Fruit fly (Drosophila melanogaster) whole organism, pupa: ENCODE data around the gene Qsox3.

Experiments used
- CG13204 ChIP-seq: fragments of 200-800 bp; sonication (Bioruptor generic); optimal IDR thresholded peaks from 2 replicates; lab custom pipeline; 2018; ENCODE audit warnings: missing biosample characterization, mild to moderate bottlenecking, missing genetic modification characterization, moderate library complexity
- CG17806 ChIP-seq: fragments of 200-800 bp; sonication (Bioruptor generic); optimal IDR thresholded peaks from 2 replicates; lab custom pipeline; 2018; ENCODE audit warnings: missing biosample characterization, mild to moderate bottlenecking, missing genetic modification characterization, moderate library complexity
- CG4496 ChIP-seq: fragments of 200-800 bp; sonication (Bioruptor generic); IDR thresholded peaks from 3 replicates; pipeline ENCODE4 v1.3.6; 2022; ENCODE audit warnings: missing biosample characterization, missing genetic modification characterization
- CG8159 ChIP-seq: fragments of 200-800 bp; sonication (Bioruptor generic); optimal IDR thresholded peaks from 3 replicates; lab custom pipeline; 2018; ENCODE audit warnings: missing biosample characterization, mild to moderate bottlenecking, missing genetic modification characterization, moderate library complexity
- CG9948 ChIP-seq: fragments of 200-800 bp; sonication (Bioruptor generic); optimal IDR thresholded peaks from 2 replicates; lab custom pipeline; 2018; ENCODE audit warnings: missing biosample characterization, mild to moderate bottlenecking, missing genetic modification characterization, moderate library complexity
- D1 ChIP-seq: fragments of 200-800 bp; sonication (Bioruptor generic); optimal IDR thresholded peaks from 2 replicates; lab custom pipeline; 2018; ENCODE audit warnings: missing biosample characterization, mild to moderate bottlenecking, missing genetic modification characterization, moderate library complexity
- EcR ChIP-seq: fragments of 200-800 bp; sonication (Bioruptor generic); optimal IDR thresholded peaks from 3 replicates; lab custom pipeline; 2019; ENCODE audit warnings: missing biosample characterization, missing genetic modification characterization, mild to moderate bottlenecking, moderate library complexity, missing genetic modification reagents
- Pif1A ChIP-seq: fragments of 200-800 bp; sonication (Bioruptor generic); optimal IDR thresholded peaks from 3 replicates; lab custom pipeline; 2016; ENCODE audit warnings: missing biosample characterization, missing genetic modification characterization
- Pif1B ChIP-seq: fragments of 200-800 bp; sonication (Bioruptor generic); optimal IDR thresholded peaks from 3 replicates; lab custom pipeline; 2016; ENCODE audit warnings: missing biosample characterization, missing genetic modification characterization
- fd96Ca ChIP-seq: fragments of 200-800 bp; sonication (Bioruptor generic); IDR thresholded peaks from 3 replicates; pipeline ENCODE4 v1.3.6; 2022; ENCODE audit warnings: missing biosample characterization, missing genetic modification characterization

- no peak for TF ChIP-seq CG9948 (tag; lab: Kevin White, UChicago)
- no peak for TF ChIP-seq CG17806 (tag; lab: Kevin White, UChicago)
- no peak for TF ChIP-seq Pif1A (GFP tag; lab: Kevin White, UChicago)
- no peak for TF ChIP-seq CG13204 (GFP tag; lab: Kevin White, UChicago)
- no peak for TF ChIP-seq CG4496
- no peak for TF ChIP-seq CG8159 (tag; lab: Kevin White, UChicago)
- TF ChIP-seq fd96Ca (GFP tag; lab: Robert Waterston, UW): no peak
- TF ChIP-seq D1 (tag; lab: Kevin White, UChicago): peak; percentile 46
- TF ChIP-seq EcR (GFP tag; lab: Kevin White, UChicago): no peak
- TF ChIP-seq Pif1B: no peak
Observed at dm6 chr3R:21864992-21865391, 46.6 kb upstream of the Qsox3 start, which contains the start of gene lsn.
